Worm (Caenorhabditis elegans): ENCODE results near the gene F49C5.10.

DNA sequence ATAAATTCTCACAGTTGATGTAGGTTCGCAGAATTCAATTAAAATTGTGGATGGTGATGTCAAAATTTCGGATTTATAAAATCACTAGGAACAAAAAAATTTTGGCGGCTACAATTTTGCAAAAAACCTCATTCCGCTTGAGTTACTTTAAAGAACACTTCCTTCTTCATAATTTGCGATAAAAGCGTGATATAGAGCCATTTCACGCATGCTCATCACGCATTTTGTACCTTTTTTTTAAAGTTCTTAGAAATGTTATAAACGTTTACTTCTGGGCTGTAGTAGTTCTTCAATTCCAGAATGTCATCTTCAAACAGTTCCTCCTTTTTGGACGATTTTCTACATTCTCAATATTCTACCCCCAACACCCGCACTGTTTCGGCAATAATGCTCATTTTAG lies 18.6 kb upstream of the F49C5.10 start, which contains the start of gene srx-119:
- TF ChIP-seq nhr-11 (tag; optimal IDR thresholded peaks at IDR 0.05) (no peak), nhr-129 (tag; optimal IDR thresholded peaks at IDR 0.05) (no peak), nhr-237 (tag; optimal IDR thresholded peaks at IDR 0.05) (no peak), ama-1 (optimal IDR thresholded peaks at IDR 0.05) (no peak), nhr-25 (tag; optimal IDR thresholded peaks at IDR 0.05) (no peak), mdl-1 (tag; optimal IDR thresholded peaks at IDR 0.05) (no peak), zag-1 (tag; optimal IDR thresholded peaks at IDR 0.05) (no peak), unc-39 (tag; optimal IDR thresholded peaks at IDR 0.05) (no peak)
